Worm (Caenorhabditis elegans): ENCODE measurements around the gene srbc-21.

DNA sequence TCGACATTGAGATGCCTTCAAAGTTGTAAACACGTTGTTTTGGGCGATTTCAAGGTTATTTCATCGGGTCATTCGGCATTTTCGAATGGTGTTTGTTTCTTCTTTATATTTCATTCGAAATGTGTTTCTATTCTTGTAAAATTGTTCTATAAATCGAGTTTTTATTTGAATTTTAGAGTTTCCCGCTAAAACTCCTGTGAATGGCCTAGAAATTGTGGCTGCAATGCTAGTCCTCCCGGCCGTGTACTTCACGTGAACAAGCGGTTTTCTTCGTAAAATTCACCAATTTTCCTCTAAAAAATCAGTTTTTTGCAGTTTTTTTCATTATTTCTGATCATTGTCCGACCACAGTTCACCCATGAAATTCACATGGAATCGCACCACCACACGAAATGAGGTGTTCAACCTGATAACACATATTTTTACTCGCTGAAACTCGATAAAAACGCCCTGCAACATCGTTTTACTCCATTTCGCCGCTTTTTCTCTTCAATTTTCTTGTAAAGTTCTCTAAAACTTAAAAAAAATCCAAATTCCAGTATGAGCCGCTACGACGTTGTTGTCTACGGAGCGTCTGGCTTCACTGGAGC is 28.2 kb upstream of the srbc-21 start, which contains the start of gene ldp-1:
- TF ChIP-seq ama-1 (optimal IDR thresholded peaks at IDR 0.05) (no peak), lin-15B (tag; optimal IDR thresholded peaks at IDR 0.05) (no peak), skn-1 (tag; optimal IDR thresholded peaks at IDR 0.05) (no peak)

Data from whole organism, L4 larva.